Fruit fly (Drosophila melanogaster): ENCODE data around the gene Usp47.

DNA sequence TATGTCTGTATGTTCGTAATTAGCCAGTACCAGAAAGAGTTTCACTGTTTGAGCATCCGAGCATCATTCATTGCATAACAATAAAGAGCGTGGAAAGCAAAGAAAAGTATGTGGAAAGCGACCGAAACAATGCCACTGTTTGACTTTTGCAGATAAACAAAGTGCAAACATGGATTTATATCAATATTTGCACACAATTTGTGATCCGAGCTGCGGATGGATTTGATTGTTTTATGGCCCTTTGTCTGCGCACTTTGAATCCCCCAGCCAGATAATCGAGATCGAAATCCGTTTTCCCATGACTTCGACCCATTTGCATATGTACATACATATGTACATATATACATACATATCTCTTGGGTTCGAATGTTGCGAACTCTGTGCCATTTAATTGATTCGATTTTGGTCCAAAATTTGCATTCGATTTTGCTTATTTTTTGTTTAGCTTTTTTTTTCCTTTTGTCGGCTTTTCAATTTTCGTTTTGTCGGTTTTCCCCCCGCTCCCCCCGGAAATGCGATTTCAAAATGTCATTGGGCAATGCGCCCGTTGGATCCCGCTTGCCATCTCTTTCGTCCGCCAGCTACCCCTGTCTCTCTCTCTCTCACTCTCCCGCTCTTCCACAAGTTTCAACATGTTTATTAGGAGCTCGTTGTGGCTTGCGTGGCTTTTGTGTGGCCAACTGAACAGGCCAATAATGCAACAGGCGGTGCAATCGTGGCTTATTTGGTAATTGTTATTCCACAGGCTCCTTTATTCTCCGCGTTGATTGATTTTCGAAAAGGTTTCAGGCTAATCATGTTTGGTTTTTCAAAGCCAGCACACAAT is 32.7 kb downstream of the Usp47 start:
- TF ChIP-seq CG12768 (GFP tag; optimal IDR thresholded peaks at IDR 0.05) (no peak), tj (GFP tag; optimal IDR thresholded peaks at IDR 0.05) (no peak), CG33017 (tag; optimal IDR thresholded peaks at IDR 0.05) (no peak)
